Worm (Caenorhabditis elegans) whole organism, L4/young adult: ENCODE data around the gene srz-25.

Experiments
- W03F9.2 ChIP-seq: fragments of 150-350 bp; optimal IDR thresholded peaks from 2 replicates; lab custom pipeline; 2014; ENCODE audit warnings: missing biosample characterization, missing genetic modification characterization
- him-1 ChIP-seq: sonication (generic microtip); optimal IDR thresholded peaks from 2 replicates; lab custom pipeline; 2016; ENCODE audit warnings: missing genotype, missing genetic modification reagents, missing genetic modification characterization, missing compliant biosample characterization

ce11 chrV:17520735-17521134 lies 19.7 kb upstream of the srz-25 start, which contains the start of gene fbxa-136:
- TF ChIP-seq him-1 (no peak), W03F9.2 (tag; lab: Kevin White, UChicago) (no peak)
